Fruit fly (Drosophila melanogaster): Measurements from ENCODE around the gene Gr9a.

Gr9a gene

dm6 chrX:10104477-10104876 lies 43.0 kb downstream of the Gr9a start:
- TF ChIP-seq CG12605 (GFP tag; IDR thresholded peaks at IDR 0.05), result peak; percentile 56
- TF ChIP-seq gl (tag; optimal IDR thresholded peaks at IDR 0.05), result peak; percentile 6
- TF ChIP-seq CG32121 (GFP tag; IDR thresholded peaks at IDR 0.05), result peak; percentile 66; the same call in 1 of the 2 replicates
- no peak for TF ChIP-seq EcR (GFP tag; optimal IDR thresholded peaks at IDR 0.05)
- peak; percentile 76 for TF ChIP-seq Ets98B (GFP tag; IDR thresholded peaks at IDR 0.05)
- peak; percentile 14 for TF ChIP-seq D1 (tag; optimal IDR thresholded peaks at IDR 0.05)
- TF ChIP-seq CG13204 (GFP tag; optimal IDR thresholded peaks at IDR 0.05), result no peak
- no peak for TF ChIP-seq rn (GFP tag; IDR thresholded peaks at IDR 0.05)
- TF ChIP-seq CG14655 (GFP tag; optimal IDR thresholded peaks at IDR 0.05), result peak; percentile 50
- peak; percentile 61 for TF ChIP-seq Pif1A (GFP tag; optimal IDR thresholded peaks at IDR 0.05)
- TF ChIP-seq Snoo (tag; optimal IDR thresholded peaks at IDR 0.05), result peak; percentile 67
- TF ChIP-seq CG15710 (tag; optimal IDR thresholded peaks at IDR 0.05), result peak; percentile 49
- peak; percentile 53 for TF ChIP-seq Pif1B (GFP tag; optimal IDR thresholded peaks at IDR 0.05)
- TF ChIP-seq CG4496 (GFP tag; IDR thresholded peaks at IDR 0.05), result peak; percentile 89
- TF ChIP-seq CG17806 (tag; optimal IDR thresholded peaks at IDR 0.05), result peak; percentile 32
- no peak for TF ChIP-seq CG10348 (GFP tag; IDR thresholded peaks at IDR 0.05)
- TF ChIP-seq CG9948 (tag; optimal IDR thresholded peaks at IDR 0.05), result peak; percentile 38
- TF ChIP-seq CG34367 (tag; optimal IDR thresholded peaks at IDR 0.05), result peak; percentile 37
- TF ChIP-seq CG8301 (tag; optimal IDR thresholded peaks at IDR 0.05), result peak; percentile 20
- peak; percentile 53 for TF ChIP-seq CG8159 (tag; optimal IDR thresholded peaks at IDR 0.05)
- TF ChIP-seq fd96Ca (GFP tag; IDR thresholded peaks at IDR 0.05), result peak; percentile 67; the same call in 1 of the 3 replicates

dm6 chrX:10105701-10106307 lies 44.4 kb downstream of the Gr9a start:
- no peak for TF ChIP-seq Snoo (tag; optimal IDR thresholded peaks at IDR 0.05)
- TF ChIP-seq CG4496 (GFP tag; IDR thresholded peaks at IDR 0.05), result peak; percentile 91
- peak; percentile 76 for TF ChIP-seq CG17806 (tag; optimal IDR thresholded peaks at IDR 0.05)
- TF ChIP-seq CG8159 (tag; optimal IDR thresholded peaks at IDR 0.05), result peak; percentile 81
- TF ChIP-seq Pif1B (GFP tag; optimal IDR thresholded peaks at IDR 0.05), result peak; percentile 64
- peak; percentile 73 for TF ChIP-seq CG15710 (tag; optimal IDR thresholded peaks at IDR 0.05)
- peak; percentile 63 for TF ChIP-seq Pif1A (GFP tag; optimal IDR thresholded peaks at IDR 0.05)
- no peak for TF ChIP-seq D1 (tag; optimal IDR thresholded peaks at IDR 0.05)
- peak; percentile 80 for TF ChIP-seq Ets98B (GFP tag; IDR thresholded peaks at IDR 0.05)
- TF ChIP-seq fd96Ca (GFP tag; IDR thresholded peaks at IDR 0.05), result peak; percentile 90
- TF ChIP-seq CG12605 (GFP tag; IDR thresholded peaks at IDR 0.05), result peak; percentile 80
- peak; percentile 78 for TF ChIP-seq CG9948 (tag; optimal IDR thresholded peaks at IDR 0.05)
- TF ChIP-seq CG8301 (tag; optimal IDR thresholded peaks at IDR 0.05), result peak; percentile 71
- peak; percentile 75 for TF ChIP-seq CG34367 (tag; optimal IDR thresholded peaks at IDR 0.05)
- TF ChIP-seq gl (tag; optimal IDR thresholded peaks at IDR 0.05), result peak; percentile 27
- no peak for TF ChIP-seq CG10348 (GFP tag; IDR thresholded peaks at IDR 0.05)
- TF ChIP-seq EcR (GFP tag; optimal IDR thresholded peaks at IDR 0.05), result no peak
- peak; percentile 53; the same call in 1 of the 2 replicates for TF ChIP-seq rn (GFP tag; IDR thresholded peaks at IDR 0.05)
- TF ChIP-seq CG13204 (GFP tag; optimal IDR thresholded peaks at IDR 0.05), result peak; percentile 27
- peak; percentile 67 for TF ChIP-seq CG32121 (GFP tag; IDR thresholded peaks at IDR 0.05)
- peak; percentile 79 for TF ChIP-seq CG14655 (GFP tag; optimal IDR thresholded peaks at IDR 0.05)

dm6 chrX:10106562-10107147 lies 45.2 kb downstream of the Gr9a start:
- peak; percentile 90 for TF ChIP-seq CG4496 (GFP tag; IDR thresholded peaks at IDR 0.05)
- TF ChIP-seq D1 (tag; optimal IDR thresholded peaks at IDR 0.05), result no peak
- TF ChIP-seq CG8301 (tag; optimal IDR thresholded peaks at IDR 0.05), result no peak
- peak; percentile 90 for TF ChIP-seq Ets98B (GFP tag; IDR thresholded peaks at IDR 0.05)
- TF ChIP-seq Pif1A (GFP tag; optimal IDR thresholded peaks at IDR 0.05), result peak; percentile 14
- TF ChIP-seq CG10348 (GFP tag; IDR thresholded peaks at IDR 0.05), result no peak
- peak; percentile 67; the same call in 1 of the 2 replicates for TF ChIP-seq rn (GFP tag; IDR thresholded peaks at IDR 0.05)
- TF ChIP-seq fd96Ca (GFP tag; IDR thresholded peaks at IDR 0.05), result peak; percentile 77
- TF ChIP-seq CG14655 (GFP tag; optimal IDR thresholded peaks at IDR 0.05), result peak; percentile 41
- TF ChIP-seq CG12605 (GFP tag; IDR thresholded peaks at IDR 0.05), result peak; percentile 80
- no peak for TF ChIP-seq Snoo (tag; optimal IDR thresholded peaks at IDR 0.05)
- TF ChIP-seq Pif1B (GFP tag; optimal IDR thresholded peaks at IDR 0.05), result no peak
- peak; percentile 79 for TF ChIP-seq CG32121 (GFP tag; IDR thresholded peaks at IDR 0.05)
- no peak for TF ChIP-seq CG15710 (tag; optimal IDR thresholded peaks at IDR 0.05)

dm6 chrX:10108286-10108685 lies 46.9 kb downstream of the Gr9a start:
- TF ChIP-seq rn (GFP tag; IDR thresholded peaks at IDR 0.05), result no peak
- no peak for TF ChIP-seq CG32121 (GFP tag; IDR thresholded peaks at IDR 0.05)
- no peak for TF ChIP-seq Snoo (tag; optimal IDR thresholded peaks at IDR 0.05)
- no peak for TF ChIP-seq Pif1A (GFP tag; optimal IDR thresholded peaks at IDR 0.05)
- no peak for TF ChIP-seq CG8301 (tag; optimal IDR thresholded peaks at IDR 0.05)

dm6 chrX:10110898-10111297 lies 49.5 kb downstream of the Gr9a start:
- TF ChIP-seq Pif1A (GFP tag; optimal IDR thresholded peaks at IDR 0.05) (peak; percentile 10), CG10348 (GFP tag; IDR thresholded peaks at IDR 0.05) (no peak), CG4496 (GFP tag; IDR thresholded peaks at IDR 0.05) (0 out of 3 replicates have a peak, but pooled peaks have one; percentile 20), CG13204 (GFP tag; optimal IDR thresholded peaks at IDR 0.05) (peak; percentile 7), gl (tag; optimal IDR thresholded peaks at IDR 0.05) (no peak), CG12605 (GFP tag; IDR thresholded peaks at IDR 0.05) (no peak)

Measured in whole organism, pupa.